Worm (Caenorhabditis elegans) whole organism, midembryonic: ENCODE measurements around the gene fbxc-20.

Experiments used
- T22C8.4 ChIP-seq: fragments of 200-800 bp; sonication (Bioruptor generic); IDR thresholded peaks from 2 replicates; pipeline ENCODE4 v1.3.6; 2022; ENCODE audit warnings: missing genetic modification characterization, missing compliant biosample characterization
- cog-1 ChIP-seq: sonication (generic microtip); optimal IDR thresholded peaks from 2 replicates; lab custom pipeline; 2016; ENCODE audit warnings: missing genetic modification characterization, missing compliant biosample characterization
- flt-1 ChIP-seq: fragments of 200-800 bp; sonication (Bioruptor generic); IDR thresholded peaks from 2 replicates; pipeline ENCODE4 v1.3.6; 2022; ENCODE audit warnings: missing genetic modification characterization, missing compliant biosample characterization
- klf-2 ChIP-seq: fragments of 200-800 bp; sonication (Bioruptor generic); conservative IDR thresholded peaks from 2 replicates; pipeline ENCODE4 v1.3.6; 2022; ENCODE audit warnings: missing genetic modification reagents, missing genetic modification characterization, missing compliant biosample characterization
- med-1 ChIP-seq: sonication (generic microtip); optimal IDR thresholded peaks from 2 replicates; lab custom pipeline; 2017; ENCODE audit warnings: missing genetic modification characterization, mild to moderate bottlenecking, missing compliant biosample characterization, antibody characterized with exemption, missing genetic modification reagents; ENCODE audit not compliant: insufficient read depth
- ref-1 ChIP-seq: fragments of 200-800 bp; sonication (Bioruptor generic); conservative IDR thresholded peaks from 2 replicates; pipeline ENCODE4 v1.3.6; 2022; ENCODE audit warnings: missing genetic modification reagents, missing genetic modification characterization, missing compliant biosample characterization
- tab-1 ChIP-seq: fragments of 200-800 bp; sonication (Bioruptor generic); IDR thresholded peaks from 2 replicates; pipeline ENCODE4 v1.3.6; 2022; ENCODE audit warnings: missing genetic modification characterization, missing compliant biosample characterization
- ztf-23 ChIP-seq: fragments of 200-800 bp; sonication (Bioruptor generic); IDR thresholded peaks from 2 replicates; pipeline ENCODE4 v1.3.6; 2022; ENCODE audit warnings: missing genetic modification reagents, missing genetic modification characterization, missing compliant biosample characterization
- ztf-29 ChIP-seq: fragments of 200-800 bp; sonication (Bioruptor generic); IDR thresholded peaks from 2 replicates; pipeline ENCODE4 v1.3.6; 2022; ENCODE audit warnings: missing genetic modification reagents, missing genetic modification characterization, missing compliant biosample characterization

Gene fbxc-20

DNA sequence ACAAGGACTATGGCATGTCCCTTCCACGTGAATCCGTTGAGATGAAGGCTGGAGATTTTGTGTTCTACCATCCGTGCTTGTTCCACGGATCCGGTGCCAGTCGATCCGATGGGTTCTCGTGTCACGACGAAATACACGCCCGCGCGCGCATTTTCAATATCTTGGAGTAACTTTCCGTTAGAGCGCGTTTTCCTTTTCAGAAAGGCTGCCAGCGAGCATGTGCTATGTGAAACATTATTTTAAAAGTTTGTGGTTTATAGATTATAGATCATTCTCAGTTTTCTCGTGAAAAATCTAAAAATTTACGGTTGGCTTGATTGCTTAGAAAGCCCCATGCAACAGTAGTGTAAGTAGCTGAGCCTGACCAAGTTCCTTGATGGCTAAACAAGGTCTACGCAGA lies at the start of gene fbxc-20:
TSS of gene fbxc-20 (plus strand) at position 301 of the 400 bp plus-strand sequence.
- TF ChIP-seq ref-1 (GFP tag; lab: Robert Waterston, UW), result no peak
- no peak for TF ChIP-seq cog-1
- TF ChIP-seq tab-1 (GFP tag; lab: Robert Waterston, UW), result no peak
- TF ChIP-seq med-1 (GFP tag; lab: Kevin White, UChicago), result no peak
- TF ChIP-seq klf-2, result no peak
- TF ChIP-seq ztf-23 (GFP tag; lab: Robert Waterston, UW), result no peak
- TF ChIP-seq flt-1 (GFP tag; lab: Robert Waterston, UW), result no peak
- TF ChIP-seq T22C8.4 (GFP tag; lab: Robert Waterston, UW), result no peak
- no peak for TF ChIP-seq ztf-29

DNA sequence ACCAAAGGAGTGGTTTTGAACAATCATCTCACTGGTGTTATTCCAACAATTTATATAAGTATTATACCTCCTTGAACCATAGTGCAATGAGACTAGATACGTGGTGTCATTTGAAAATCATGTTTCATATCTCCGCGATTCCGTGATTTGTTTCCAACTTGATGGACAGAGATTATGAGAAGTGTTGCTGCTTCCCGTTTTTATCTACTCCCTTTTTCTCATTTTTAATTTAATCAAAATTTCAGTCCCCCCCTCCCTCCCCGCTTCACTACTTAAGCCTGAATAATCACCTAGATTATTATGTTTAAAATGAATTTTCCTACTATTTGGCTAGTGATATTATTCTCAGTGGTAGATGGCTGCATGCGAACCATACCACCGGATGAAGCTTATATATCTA lies 46.8 kb upstream of the fbxc-20 start, which contains the start of gene F16G10.3:
TSS of gene F16G10.3 (plus strand) at position 301 of the 400 bp plus-strand sequence.
- TF ChIP-seq T22C8.4 (GFP tag; lab: Robert Waterston, UW) (no peak), cog-1 (no peak), flt-1 (GFP tag; lab: Robert Waterston, UW) (no peak), ref-1 (GFP tag; lab: Robert Waterston, UW) (no peak), tab-1 (GFP tag; lab: Robert Waterston, UW) (no peak), ztf-23 (GFP tag; lab: Robert Waterston, UW) (no peak), ztf-29 (no peak), med-1 (GFP tag; lab: Kevin White, UChicago) (no peak), klf-2 (no peak)

DNA sequence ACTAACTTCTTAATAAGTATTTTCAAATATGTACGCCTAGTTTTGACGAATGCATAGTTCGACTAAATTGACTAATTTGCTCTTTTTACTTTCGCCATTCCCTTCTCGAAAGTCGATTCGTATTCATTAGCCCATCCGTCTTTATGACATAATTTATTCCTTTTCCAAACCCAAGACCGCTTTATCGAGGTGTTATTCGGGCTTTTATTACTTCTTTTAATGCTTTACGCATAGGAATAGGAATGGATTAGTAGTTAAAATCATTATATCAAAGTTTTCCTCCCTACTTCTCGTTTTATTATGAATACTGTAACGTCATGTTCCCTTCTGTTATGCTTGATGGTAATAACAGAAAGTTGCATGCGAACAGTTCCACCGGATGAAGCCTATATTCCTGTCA lies 44.0 kb upstream of the fbxc-20 start, which contains the start of gene F16G10.2:
TSS of gene F16G10.2 (plus strand) at position 301 of the 400 bp plus-strand sequence.
- TF ChIP-seq med-1 (GFP tag; lab: Kevin White, UChicago) (no peak), ztf-23 (GFP tag; lab: Robert Waterston, UW) (no peak), klf-2 (no peak), ref-1 (GFP tag; lab: Robert Waterston, UW) (no peak), T22C8.4 (GFP tag; lab: Robert Waterston, UW) (no peak), cog-1 (no peak), tab-1 (GFP tag; lab: Robert Waterston, UW) (no peak), ztf-29 (no peak), flt-1 (GFP tag; lab: Robert Waterston, UW) (no peak)

- no peak for TF ChIP-seq tab-1 (GFP tag; lab: Robert Waterston, UW)
- no peak for TF ChIP-seq cog-1
- no peak for TF ChIP-seq T22C8.4 (GFP tag; lab: Robert Waterston, UW)
- TF ChIP-seq ztf-23 (GFP tag; lab: Robert Waterston, UW), result no peak
- TF ChIP-seq ztf-29, result no peak
- TF ChIP-seq med-1 (GFP tag; lab: Kevin White, UChicago), result no peak
- no peak for TF ChIP-seq klf-2
- TF ChIP-seq ref-1 (GFP tag; lab: Robert Waterston, UW), result no peak
- no peak for TF ChIP-seq flt-1 (GFP tag; lab: Robert Waterston, UW)
These were observed 41.2 kb upstream of the fbxc-20 start, which contains the start of gene F16G10.6 for ce11 chrII:2377751-2378150. Gene F16G10.6, minus strand, starts transcription at chrII:2377851.

DNA sequence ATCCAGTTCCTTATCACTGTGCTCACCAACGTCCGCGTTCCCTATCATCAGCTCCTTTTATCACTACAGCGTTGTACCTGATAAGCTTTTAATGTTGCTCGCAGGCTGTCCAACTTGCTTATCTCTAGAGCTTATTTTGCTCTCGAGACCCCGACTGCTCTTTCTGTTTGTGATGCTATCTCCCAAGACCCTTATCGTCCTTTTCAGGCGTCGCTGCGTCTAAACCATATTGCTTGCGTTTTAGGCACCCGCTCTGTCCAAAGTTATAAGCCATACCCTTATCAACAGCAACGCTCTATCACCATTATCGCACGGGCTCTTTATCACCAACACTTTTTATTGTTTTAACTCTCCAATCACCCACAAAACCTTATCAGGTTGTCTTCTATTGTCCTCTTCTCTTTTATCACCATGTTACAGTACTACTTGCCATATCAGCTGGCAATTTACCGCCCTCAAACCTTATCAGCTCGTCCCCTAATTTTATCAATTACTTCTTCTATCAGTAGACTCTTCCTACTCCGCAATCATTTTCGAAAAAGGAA lies 40.4 kb upstream of the fbxc-20 start:
- TF ChIP-seq tab-1 (GFP tag; lab: Robert Waterston, UW), result no peak
- TF ChIP-seq T22C8.4 (GFP tag; lab: Robert Waterston, UW), result no peak
- TF ChIP-seq flt-1 (GFP tag; lab: Robert Waterston, UW), result no peak
- TF ChIP-seq med-1 (GFP tag; lab: Kevin White, UChicago), result no peak
- no peak for TF ChIP-seq ztf-23 (GFP tag; lab: Robert Waterston, UW)
- no peak for TF ChIP-seq ref-1 (GFP tag; lab: Robert Waterston, UW)
- no peak for TF ChIP-seq ztf-29
- no peak for TF ChIP-seq klf-2
- TF ChIP-seq cog-1, result no peak

- TF ChIP-seq ref-1 (GFP tag; lab: Robert Waterston, UW), result no peak
- no peak for TF ChIP-seq ztf-29
- TF ChIP-seq med-1 (GFP tag; lab: Kevin White, UChicago), result no peak
- TF ChIP-seq flt-1 (GFP tag; lab: Robert Waterston, UW), result no peak
- no peak for TF ChIP-seq cog-1
- TF ChIP-seq T22C8.4 (GFP tag; lab: Robert Waterston, UW), result no peak
- no peak for TF ChIP-seq ztf-23 (GFP tag; lab: Robert Waterston, UW)
- TF ChIP-seq tab-1 (GFP tag; lab: Robert Waterston, UW), result no peak
- TF ChIP-seq klf-2, result no peak
These were observed 39.3 kb upstream of the fbxc-20 start for ce11 chrII:2379673-2380072.

- no peak for TF ChIP-seq flt-1 (GFP tag; lab: Robert Waterston, UW)
- TF ChIP-seq ref-1 (GFP tag; lab: Robert Waterston, UW), result no peak
- TF ChIP-seq T22C8.4 (GFP tag; lab: Robert Waterston, UW), result no peak
- TF ChIP-seq tab-1 (GFP tag; lab: Robert Waterston, UW), result no peak
- no peak for TF ChIP-seq ztf-29
- no peak for TF ChIP-seq med-1 (GFP tag; lab: Kevin White, UChicago)
- no peak for TF ChIP-seq cog-1
- TF ChIP-seq klf-2, result no peak
- TF ChIP-seq ztf-23 (GFP tag; lab: Robert Waterston, UW), result no peak
These were observed 38.8 kb upstream of the fbxc-20 start, which contains the start of gene F16G10.7 for ce11 chrII:2380174-2380573. Gene F16G10.7, minus strand, starts transcription at chrII:2380274.

ce11 chrII:2383334-2383733 lies 35.6 kb upstream of the fbxc-20 start, which contains the start of gene F16G10.8:
Gene F16G10.8, minus strand, starts transcription at chrII:2383434.
- no peak for TF ChIP-seq med-1 (GFP tag; lab: Kevin White, UChicago)
- no peak for TF ChIP-seq klf-2
- no peak for TF ChIP-seq ztf-29
- TF ChIP-seq T22C8.4 (GFP tag; lab: Robert Waterston, UW), result no peak
- no peak for TF ChIP-seq ref-1 (GFP tag; lab: Robert Waterston, UW)
- TF ChIP-seq tab-1 (GFP tag; lab: Robert Waterston, UW), result no peak
- TF ChIP-seq ztf-23 (GFP tag; lab: Robert Waterston, UW), result no peak
- no peak for TF ChIP-seq flt-1 (GFP tag; lab: Robert Waterston, UW)
- no peak for TF ChIP-seq cog-1

DNA sequence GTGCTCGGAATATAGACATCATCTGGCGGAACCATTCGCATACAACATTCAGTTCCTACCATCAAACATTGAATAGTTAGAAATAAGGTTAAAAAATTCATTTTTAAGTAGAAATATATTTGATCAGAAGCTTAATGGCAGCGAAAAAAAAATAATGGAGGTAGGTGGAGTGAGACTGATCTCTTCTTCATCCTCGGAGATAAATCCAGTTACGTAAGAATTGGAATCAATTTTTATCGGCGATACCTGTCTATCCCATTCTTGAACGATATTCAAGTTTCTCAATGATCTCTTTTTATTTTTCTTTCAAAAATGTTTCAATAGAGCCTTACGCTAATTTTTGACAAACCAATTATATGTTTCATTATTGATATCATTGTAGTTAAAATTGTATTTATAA lies 33.4 kb upstream of the fbxc-20 start, which contains the start of gene F16G10.9:
TSS of gene F16G10.9 (minus strand) at position 101 of the 400 bp plus-strand sequence.
- no peak for TF ChIP-seq cog-1
